Worm (Caenorhabditis elegans) whole organism, early embryonic: Measurements from ENCODE around the gene Y43F8B.23.
A peak's percentile ranks its signal among the peaks of the same experiment; 100 is the strongest.

Source experiments
- B0310.2 ChIP-seq: sonication (generic microtip); optimal IDR thresholded peaks from 2 replicates; lab custom pipeline; 2016; ENCODE audit warnings: mild to moderate bottlenecking, missing genetic modification characterization, missing compliant biosample characterization
- F13C5.2 ChIP-seq: sonication (generic microtip); optimal IDR thresholded peaks from 2 replicates; lab custom pipeline; 2017; ENCODE audit warnings: mild to moderate bottlenecking, missing genetic modification characterization, inconsistent platforms, missing compliant biosample characterization
- aly-1 ChIP-seq: sonication (generic microtip); optimal IDR thresholded peaks from 2 replicates; lab custom pipeline; 2016; ENCODE audit warnings: missing genetic modification characterization, missing compliant biosample characterization
- ama-1 ChIP-seq: fragments of 150-350 bp; optimal IDR thresholded peaks from 2 replicates; lab custom pipeline; 2014
- ceh-13 ChIP-seq: fragments of 200-800 bp; sonication (Bioruptor generic); optimal IDR thresholded peaks from 2 replicates; lab custom pipeline; 2018; ENCODE audit warnings: mild to moderate bottlenecking, missing genetic modification characterization, missing compliant biosample characterization
- ceh-36 ChIP-seq: sonication (generic microtip); optimal IDR thresholded peaks from 2 replicates; lab custom pipeline; 2016; ENCODE audit warnings: missing genetic modification characterization, inconsistent platforms, missing compliant biosample characterization
- ets-7 ChIP-seq: sonication (generic microtip); optimal IDR thresholded peaks from 2 replicates; lab custom pipeline; 2016; ENCODE audit warnings: missing genotype, missing genetic modification characterization, missing compliant biosample characterization
- flt-1 ChIP-seq: fragments of 200-800 bp; sonication (Bioruptor generic); IDR thresholded peaks from 2 replicates; pipeline ENCODE4 v1.3.6; 2022; ENCODE audit warnings: missing genetic modification characterization, missing compliant biosample characterization
- hmbx-1 ChIP-seq: sonication (generic microtip); optimal IDR thresholded peaks from 2 replicates; lab custom pipeline; 2016; ENCODE audit warnings: mild to moderate bottlenecking, missing genetic modification characterization, missing compliant biosample characterization
- hmg-4 ChIP-seq: fragments of 200-800 bp; sonication (Bioruptor generic); optimal IDR thresholded peaks from 2 replicates; lab custom pipeline; 2018; ENCODE audit warnings: mild to moderate bottlenecking, missing genetic modification characterization, missing compliant biosample characterization
- hnd-1 ChIP-seq: sonication (generic microtip); optimal IDR thresholded peaks from 2 replicates; lab custom pipeline; 2016; ENCODE audit warnings: missing genetic modification characterization, missing compliant biosample characterization
- pes-1 ChIP-seq: fragments of 200-800 bp; sonication (Bioruptor generic); IDR thresholded peaks from 2 replicates; pipeline ENCODE4 v1.3.6; 2022; ENCODE audit warnings: missing genetic modification reagents, missing genetic modification characterization, missing compliant biosample characterization
- scrt-1 ChIP-seq: fragments of 200-800 bp; sonication (Bioruptor generic); IDR thresholded peaks from 2 replicates; pipeline ENCODE4 v1.3.6; 2022; ENCODE audit warnings: missing genetic modification characterization, missing compliant biosample characterization
- sea-1 ChIP-seq: fragments of 200-800 bp; sonication (Bioruptor generic); conservative IDR thresholded peaks from 2 replicates; pipeline ENCODE4 v1.3.6; 2022; ENCODE audit warnings: missing genetic modification characterization, missing compliant biosample characterization
- tbx-11 ChIP-seq: fragments of 200-800 bp; sonication (Bioruptor generic); IDR thresholded peaks from 2 replicates; pipeline ENCODE4 v1.3.6; 2022; ENCODE audit warnings: missing genetic modification characterization, missing compliant biosample characterization
- tbx-37 ChIP-seq: fragments of 200-800 bp; sonication (Bioruptor generic); conservative IDR thresholded peaks from 2 replicates; pipeline ENCODE4 v1.3.6; 2022; ENCODE audit warnings: missing genetic modification reagents, missing genetic modification characterization, missing compliant biosample characterization
- tra-4 ChIP-seq: sonication (generic microtip); optimal IDR thresholded peaks from 2 replicates; lab custom pipeline; 2017; ENCODE audit warnings: missing genetic modification characterization, missing compliant biosample characterization

The Y43F8B.23 gene

DNA sequence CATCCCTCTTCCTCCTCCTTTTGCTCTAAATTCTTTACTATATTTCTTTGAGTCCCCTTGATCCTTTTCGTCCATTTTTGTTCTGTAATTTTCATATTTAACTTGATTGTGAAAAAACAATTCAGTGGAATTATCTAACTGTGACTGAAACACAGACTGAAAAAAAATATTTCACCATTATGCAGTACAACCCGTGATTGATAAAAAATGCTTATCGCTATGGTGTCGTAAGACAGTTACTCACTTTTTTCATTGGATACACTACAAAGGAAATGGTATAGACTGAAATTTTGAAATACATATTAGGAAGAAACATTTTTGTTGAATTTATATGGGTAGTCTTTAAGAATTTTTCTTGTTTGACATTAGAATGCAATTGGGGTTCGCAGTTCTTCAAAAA, at the start of gene Y43F8B.23:
Y43F8B.23 (minus strand) TSS at position 75 of the 400 bp plus-strand sequence.
- no peak for TF ChIP-seq scrt-1 (GFP tag; lab: Robert Waterston, UW)
- TF ChIP-seq tbx-37, result no peak
- no peak for TF ChIP-seq tra-4 (tag; lab: Kevin White, UChicago)

DNA sequence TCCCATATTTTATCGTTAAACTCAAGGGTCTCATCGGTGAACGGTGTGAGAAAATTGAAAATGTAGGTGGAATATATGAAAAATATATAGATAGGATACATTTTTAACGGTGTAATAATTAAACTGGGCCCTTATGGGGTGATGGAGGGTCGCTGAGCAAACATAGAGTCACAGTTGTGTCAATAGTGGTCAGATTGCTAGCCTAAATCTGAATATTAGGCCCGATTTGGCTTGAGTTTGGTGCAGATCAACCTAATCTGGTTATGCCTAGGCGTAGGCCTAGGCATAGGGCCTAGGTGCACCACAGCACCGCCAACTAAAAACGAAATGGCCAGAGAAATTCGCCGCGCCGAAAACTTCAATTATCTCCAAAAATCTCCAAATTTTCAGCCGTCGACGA, 46.1 kb upstream of the Y43F8B.23 start, which contains the start of gene phy-4:
phy-4 (minus strand) TSS at position 101 of the 400 bp plus-strand sequence.
- TF ChIP-seq ama-1 (no peak), tbx-37 (no peak), pes-1 (GFP tag; lab: Robert Waterston, UW) (no peak), ceh-13 (no peak), tbx-11 (GFP tag; lab: Robert Waterston, UW) (no peak), tra-4 (tag; lab: Kevin White, UChicago) (no peak), B0310.2 (tag; lab: Kevin White, UChicago) (no peak), hmbx-1 (tag; lab: Kevin White, UChicago) (no peak), ets-7 (no peak), aly-1 (tag; lab: Kevin White, UChicago) (no peak), F13C5.2 (no peak), ceh-36 (tag; lab: Kevin White, UChicago) (no peak), hnd-1 (tag; lab: Kevin White, UChicago) (no peak), scrt-1 (GFP tag; lab: Robert Waterston, UW) (no peak), sea-1 (no peak), flt-1 (GFP tag; lab: Robert Waterston, UW) (no peak), hmg-4 (GFP tag; lab: Kevin White, UChicago) (no peak)

DNA sequence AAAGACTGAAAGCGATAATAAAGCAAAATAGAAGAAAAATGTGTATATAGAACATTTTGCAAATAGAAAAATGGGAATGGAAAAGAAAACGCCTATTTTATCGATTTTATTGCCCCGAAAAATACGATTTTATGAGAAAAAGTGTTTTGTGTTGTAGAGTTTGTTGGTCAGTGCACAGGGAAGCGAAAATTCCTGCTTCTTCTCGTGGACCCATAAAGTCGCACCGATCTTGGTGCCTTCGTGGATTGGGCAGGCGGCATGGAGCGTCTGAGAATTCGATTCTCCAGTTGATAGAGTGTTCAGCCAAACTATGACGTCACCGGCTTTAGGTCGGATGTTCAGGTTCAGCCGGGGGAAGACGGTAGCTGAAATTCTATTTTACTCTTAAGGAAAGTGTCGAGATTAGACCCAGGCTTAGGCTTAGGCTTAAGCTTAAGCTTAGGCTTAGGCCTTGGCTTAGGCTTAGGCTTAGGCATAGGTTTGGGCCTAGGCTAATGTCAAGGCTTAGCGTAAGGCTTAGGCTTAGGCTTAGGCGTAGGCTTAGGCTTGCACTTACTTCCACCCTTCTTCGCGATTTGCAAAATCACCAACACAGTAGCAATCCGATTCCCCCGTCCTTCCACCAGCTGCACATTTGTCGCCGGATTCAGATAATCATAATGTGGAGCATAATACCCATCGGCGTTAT, 45.0 kb upstream of the Y43F8B.23 start, which contains the start of gene Y43F8B.19:
Y43F8B.19 (minus strand) TSS at position 51 of the 688 bp plus-strand sequence.
- TF ChIP-seq ceh-36 (tag; lab: Kevin White, UChicago) (peak; percentile 63), hnd-1 (tag; lab: Kevin White, UChicago) (no peak), hmg-4 (GFP tag; lab: Kevin White, UChicago) (no peak), flt-1 (GFP tag; lab: Robert Waterston, UW) (no peak), hmbx-1 (tag; lab: Kevin White, UChicago) (no peak), aly-1 (tag; lab: Kevin White, UChicago) (no peak), B0310.2 (tag; lab: Kevin White, UChicago) (no peak)

DNA sequence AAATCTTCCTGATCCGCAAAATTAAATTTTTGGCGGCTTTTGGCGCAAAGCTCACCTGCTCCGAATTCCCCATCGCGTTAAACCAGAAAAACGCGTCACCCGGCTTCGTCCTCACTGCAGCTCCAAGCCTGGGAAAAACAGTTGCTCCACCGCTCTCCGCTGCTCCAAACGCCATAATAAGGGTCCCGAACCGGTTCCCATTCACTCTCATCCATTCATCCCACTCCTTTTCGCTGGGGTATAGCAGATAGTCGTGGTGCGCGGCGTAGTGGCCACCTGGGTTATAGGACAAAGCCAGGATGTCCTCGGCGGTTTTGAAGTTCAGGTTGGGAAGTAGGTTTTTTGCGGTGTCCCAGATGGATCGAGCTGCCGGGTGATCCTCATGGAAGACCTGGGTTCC, 43.5 kb upstream of the Y43F8B.23 start:
- TF ChIP-seq aly-1 (tag; lab: Kevin White, UChicago), result no peak
- no peak for TF ChIP-seq ama-1
- TF ChIP-seq hmbx-1 (tag; lab: Kevin White, UChicago), result no peak
- TF ChIP-seq tbx-11 (GFP tag; lab: Robert Waterston, UW), result no peak
- no peak for TF ChIP-seq ets-7
- TF ChIP-seq F13C5.2, result no peak
- no peak for TF ChIP-seq hmg-4 (GFP tag; lab: Kevin White, UChicago)

DNA sequence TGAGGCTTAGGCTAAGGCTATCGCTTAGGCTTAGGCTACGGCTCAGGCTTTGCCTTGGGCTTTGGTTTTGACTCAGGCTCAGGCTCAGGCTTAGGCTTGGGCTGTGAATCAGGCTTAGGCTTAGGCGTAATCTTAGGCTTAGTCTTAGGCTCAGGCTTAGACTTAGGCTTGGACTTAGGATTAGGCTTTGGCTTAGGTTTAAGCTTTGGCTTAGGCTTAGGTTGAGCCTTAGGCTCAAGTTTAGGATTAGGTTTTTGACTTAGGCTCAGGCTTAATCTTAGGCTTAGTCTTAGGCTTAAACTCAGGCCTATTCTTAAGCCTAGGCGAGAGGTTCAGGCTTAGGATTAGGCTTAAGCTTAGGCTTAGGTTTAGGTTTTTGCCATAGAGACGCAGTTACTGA, 42.9 kb upstream of the Y43F8B.23 start:
- TF ChIP-seq ceh-36 (tag; lab: Kevin White, UChicago) (peak; percentile 87), B0310.2 (tag; lab: Kevin White, UChicago) (no peak)

DNA sequence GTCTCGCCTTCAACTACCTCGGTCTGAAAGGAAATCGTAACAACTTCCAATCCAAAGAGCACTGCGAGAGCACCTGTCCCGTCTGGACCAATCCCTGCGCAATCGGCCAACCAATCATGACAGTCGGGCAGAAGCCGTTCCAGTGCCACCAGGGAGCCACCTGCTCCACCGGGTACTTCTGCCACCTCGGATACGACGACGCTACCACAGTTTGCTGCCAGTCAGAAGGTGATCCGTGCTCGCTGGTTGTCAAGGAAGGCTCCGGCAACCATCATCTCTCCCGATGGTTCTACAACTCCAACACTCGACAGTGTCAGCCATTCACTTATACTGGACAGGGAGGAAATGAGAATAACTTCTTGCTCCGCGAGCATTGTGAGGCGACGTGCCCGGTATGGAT, 41.6 kb upstream of the Y43F8B.23 start:
- TF ChIP-seq tra-4 (tag; lab: Kevin White, UChicago), result no peak
- TF ChIP-seq flt-1 (GFP tag; lab: Robert Waterston, UW), result no peak
- no peak for TF ChIP-seq hnd-1 (tag; lab: Kevin White, UChicago)
- no peak for TF ChIP-seq tbx-37
- no peak for TF ChIP-seq scrt-1 (GFP tag; lab: Robert Waterston, UW)
- no peak for TF ChIP-seq pes-1 (GFP tag; lab: Robert Waterston, UW)
- TF ChIP-seq F13C5.2, result no peak
- TF ChIP-seq hmg-4 (GFP tag; lab: Kevin White, UChicago), result no peak
- no peak for TF ChIP-seq aly-1 (tag; lab: Kevin White, UChicago)
- TF ChIP-seq sea-1, result no peak
- no peak for TF ChIP-seq tbx-11 (GFP tag; lab: Robert Waterston, UW)
- TF ChIP-seq hmbx-1 (tag; lab: Kevin White, UChicago), result no peak
- no peak for TF ChIP-seq ceh-13
- no peak for TF ChIP-seq ceh-36 (tag; lab: Kevin White, UChicago)
- TF ChIP-seq B0310.2 (tag; lab: Kevin White, UChicago), result no peak
- TF ChIP-seq ets-7, result no peak

DNA sequence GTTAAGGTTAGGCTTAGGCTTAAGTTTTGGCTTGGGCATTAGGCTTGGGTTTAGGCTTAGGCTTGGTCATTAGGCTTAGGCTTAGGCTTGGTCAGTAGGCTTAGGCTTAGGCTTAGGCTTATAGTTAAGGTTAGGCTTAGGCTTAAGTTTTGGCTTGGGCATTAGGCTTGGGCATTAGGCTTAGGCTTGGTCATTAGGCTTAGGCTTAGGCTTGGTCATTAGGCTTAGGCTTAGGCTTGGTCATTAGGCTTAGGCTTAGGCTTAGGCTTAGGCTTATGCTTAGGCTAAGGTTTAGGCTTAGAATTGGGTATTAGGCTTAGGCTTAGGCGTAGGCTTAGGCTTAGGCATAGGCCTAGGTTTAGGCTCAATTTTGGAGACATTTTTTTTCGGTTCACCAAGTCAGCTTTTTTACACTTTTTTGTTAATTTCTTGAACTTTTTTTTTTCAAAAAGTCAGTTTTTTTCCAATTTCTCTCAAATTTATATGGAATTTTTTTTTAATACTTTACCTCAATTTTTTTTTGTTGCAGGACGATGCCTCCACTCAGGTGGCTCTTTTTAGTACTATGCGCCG, 35.2 kb upstream of the Y43F8B.23 start, which contains the start of gene Y43F8B.3:
Y43F8B.3 (plus strand) TSS at position 523 of the 573 bp plus-strand sequence.
- no peak for TF ChIP-seq aly-1 (tag; lab: Kevin White, UChicago)
- peak; percentile 72 for TF ChIP-seq ceh-36 (tag; lab: Kevin White, UChicago)

DNA sequence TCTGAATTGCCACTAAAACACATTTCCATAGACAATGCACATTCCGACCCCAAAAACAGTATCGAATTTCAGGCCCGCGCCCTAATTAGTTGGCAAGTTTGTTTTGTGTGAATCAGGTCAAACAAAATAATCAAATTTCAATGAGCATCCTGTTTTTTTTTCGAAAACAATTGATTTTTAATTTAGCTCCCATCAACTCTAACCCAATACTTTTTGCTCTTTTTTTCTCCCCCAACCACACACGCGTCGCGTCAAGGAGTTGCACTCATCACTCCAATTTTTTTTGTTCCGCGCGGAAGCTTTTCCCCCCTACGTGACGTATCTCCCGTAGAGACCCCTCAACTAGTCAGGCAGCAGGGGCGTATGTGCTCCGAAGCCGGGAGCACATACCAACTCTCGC, 33.9 kb upstream of the Y43F8B.23 start:
- TF ChIP-seq hmbx-1 (tag; lab: Kevin White, UChicago) (no peak), ceh-36 (tag; lab: Kevin White, UChicago) (no peak), tra-4 (tag; lab: Kevin White, UChicago) (no peak), flt-1 (GFP tag; lab: Robert Waterston, UW) (no peak), sea-1 (no peak), hmg-4 (GFP tag; lab: Kevin White, UChicago) (no peak), tbx-37 (no peak), B0310.2 (tag; lab: Kevin White, UChicago) (no peak), F13C5.2 (no peak), ets-7 (no peak), tbx-11 (GFP tag; lab: Robert Waterston, UW) (no peak), pes-1 (GFP tag; lab: Robert Waterston, UW) (no peak), scrt-1 (GFP tag; lab: Robert Waterston, UW) (no peak), aly-1 (tag; lab: Kevin White, UChicago) (no peak), ceh-13 (no peak), hnd-1 (tag; lab: Kevin White, UChicago) (no peak), ama-1 (no peak)
